Fruit fly (Drosophila melanogaster): ENCODE data around the gene Desat2.

DNA sequence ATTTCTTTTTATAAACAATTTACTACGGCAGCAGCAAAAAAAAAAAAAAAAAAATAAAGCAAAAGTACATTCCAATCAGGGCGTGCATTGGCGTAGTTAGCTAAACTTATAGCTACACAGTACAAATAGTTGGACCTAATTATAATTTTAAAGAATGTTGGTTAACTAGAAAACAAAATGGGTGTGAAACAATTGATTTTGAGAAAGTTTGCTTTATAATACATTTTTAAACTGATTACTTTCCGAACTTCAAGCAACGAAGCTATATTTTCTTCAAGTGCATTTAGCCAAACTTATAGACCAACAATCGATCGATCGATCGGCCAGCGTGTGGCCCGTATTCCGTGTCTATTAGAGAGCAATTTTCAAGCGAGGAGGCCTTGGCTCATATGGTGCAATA lies 15.3 kb downstream of the Desat2 start:
- TF ChIP-seq Dll (optimal IDR thresholded peaks at IDR 0.05): no peak
- no peak for TF ChIP-seq CG8478 (optimal IDR thresholded peaks at IDR 0.05)
- no peak for TF ChIP-seq psq (optimal IDR thresholded peaks at IDR 0.05)
- TF ChIP-seq usp (GFP tag; optimal IDR thresholded peaks at IDR 0.05): no peak
- no peak for TF ChIP-seq EcR (GFP tag; optimal IDR thresholded peaks at IDR 0.05)
- no peak for TF ChIP-seq pan (optimal IDR thresholded peaks at IDR 0.05)

Measured in whole organism.